Worm (Caenorhabditis elegans): ENCODE data around the gene nlp-35.

ce11 chrIV:9527002-9527401 is 8.3 kb upstream of the nlp-35 start:
- TF ChIP-seq fos-1 (tag; optimal IDR thresholded peaks at IDR 0.05) (no peak), ztf-11 (tag; optimal IDR thresholded peaks at IDR 0.05) (no peak), unc-62 (GFP tag; optimal IDR thresholded peaks at IDR 0.05) (no peak), nhr-11 (tag; optimal IDR thresholded peaks at IDR 0.05) (no peak), nhr-77 (tag; optimal IDR thresholded peaks at IDR 0.05) (no peak), ceh-9 (tag; optimal IDR thresholded peaks at IDR 0.05) (no peak), lin-39 (tag; optimal IDR thresholded peaks at IDR 0.05) (no peak), pqm-1 (tag; optimal IDR thresholded peaks at IDR 0.05) (peak; percentile 88), elt-3 (tag; optimal IDR thresholded peaks at IDR 0.05) (no peak), R02D3.7 (tag; optimal IDR thresholded peaks at IDR 0.05) (no peak), nhr-67 (tag; optimal IDR thresholded peaks at IDR 0.05) (no peak), nhr-237 (tag; optimal IDR thresholded peaks at IDR 0.05) (no peak), aly-2 (tag; optimal IDR thresholded peaks at IDR 0.05) (no peak)

Data from whole organism, L3 larva.